Fruit fly (Drosophila melanogaster) Kc167 (cell line): Measurements from ENCODE around the gene Gnpat.

Experiments
- Myc ChIP-seq: fragments of >200 bp; optimal IDR thresholded peaks from 2 replicates; lab custom pipeline; 2017; ENCODE audit warnings: missing external identifiers
- Sin3A ChIP-seq: fragments of >200 bp; optimal IDR thresholded peaks from 2 replicates; lab custom pipeline; 2018; ENCODE audit warnings: missing external identifiers
- h ChIP-seq: fragments of >200 bp; optimal IDR thresholded peaks from 3 replicates; lab custom pipeline; 2018; ENCODE audit warnings: missing external identifiers
- insv ChIP-seq: fragments of >200 bp; optimal IDR thresholded peaks from 3 replicates; lab custom pipeline; 2018; ENCODE audit warnings: missing external identifiers
- psq ChIP-seq: fragments of >200 bp; optimal IDR thresholded peaks from 2 replicates; lab custom pipeline; 2017; ENCODE audit warnings: missing external identifiers
- ttk ChIP-seq: sonication (Bioruptor generic); optimal IDR thresholded peaks from 2 replicates; lab custom pipeline; 2017; ENCODE audit warnings: missing external identifiers

dm6 chr3R:25504891-25505290 lies 14.2 kb upstream of the Gnpat start, which contains the start of gene CG5107:
- TF ChIP-seq psq (lab: Kevin White, UChicago): no peak
- TF ChIP-seq Sin3A: no peak
- no peak for TF ChIP-seq insv (lab: Kevin White, UChicago)
- no peak for TF ChIP-seq h (lab: Kevin White, UChicago)
- no peak for TF ChIP-seq Myc (lab: Kevin White, UChicago)
- no peak for TF ChIP-seq ttk (lab: Kevin White, UChicago)
